Worm (Caenorhabditis elegans): ENCODE data around the gene znf-207.

- TF ChIP-seq zag-1 (tag; optimal IDR thresholded peaks at IDR 0.05) (no peak), sma-9 (GFP tag; optimal IDR thresholded peaks at IDR 0.05) (no peak), sma-9 (tag; optimal IDR thresholded peaks at IDR 0.05) (no peak), nhr-129 (tag; optimal IDR thresholded peaks at IDR 0.05) (no peak), nhr-11 (tag; optimal IDR thresholded peaks at IDR 0.05) (no peak), nhr-237 (tag; optimal IDR thresholded peaks at IDR 0.05) (no peak), ama-1 (optimal IDR thresholded peaks at IDR 0.05) (no peak), lin-39 (tag; optimal IDR thresholded peaks at IDR 0.05) (no peak)
Measured at ce11 chrIV:11313880-11314279, 3.1 kb downstream of the znf-207 start, which contains the start of gene dnj-2.
